Worm (Caenorhabditis elegans) whole organism, L4 larva: ENCODE data around the gene C02F5.2.

Experiments
- aly-2 ChIP-seq: sonication (generic microtip); optimal IDR thresholded peaks from 2 replicates; lab custom pipeline; 2018; ENCODE audit warnings: missing biosample characterization, missing genetic modification characterization
- snpc-4 ChIP-seq: fragments of 150-350 bp; optimal IDR thresholded peaks from 2 replicates; lab custom pipeline; 2014; ENCODE audit warnings: missing biosample characterization, missing genetic modification characterization

DNA sequence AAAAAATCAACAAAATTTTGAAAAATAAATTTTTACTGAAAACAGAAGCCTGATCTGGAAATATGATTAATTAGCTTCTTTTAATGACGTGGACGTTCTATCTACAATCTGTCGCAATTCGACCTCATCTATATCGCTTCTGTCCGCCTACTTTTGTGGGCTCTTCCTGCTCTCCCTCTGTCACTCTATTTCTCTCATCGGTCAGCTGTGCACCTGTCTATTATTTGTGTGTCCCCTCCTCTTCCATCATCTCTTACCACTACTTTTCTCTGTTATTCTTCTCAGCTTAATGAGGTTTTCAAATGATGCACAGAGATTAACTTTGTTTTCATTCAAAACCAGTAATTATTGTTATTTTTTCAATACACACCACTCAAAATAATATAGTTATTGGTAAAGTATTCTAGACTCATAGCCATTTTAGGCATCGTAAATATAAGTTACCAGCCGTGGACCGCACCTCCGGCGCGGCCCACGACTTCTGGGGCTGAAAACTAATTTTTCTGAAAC lies 49.7 kb downstream of the C02F5.2 start:
- TF ChIP-seq snpc-4 (no peak), aly-2 (tag; lab: Kevin White, UChicago) (no peak)
